Worm (Caenorhabditis elegans) whole organism, mixed stage, embryonic: ENCODE results near the gene T19H12.3.

Experiments used
- cnd-1 ChIP-seq: fragments of 200-800 bp; sonication (Bioruptor generic); optimal IDR thresholded peaks from 2 replicates; lab custom pipeline; 2018; ENCODE audit warnings: mild to moderate bottlenecking, missing genetic modification characterization, missing compliant biosample characterization
- lin-32 ChIP-seq: fragments of 200-800 bp; sonication (Bioruptor generic); optimal IDR thresholded peaks from 2 replicates; lab custom pipeline; 2018; ENCODE audit warnings: mild to moderate bottlenecking, missing genetic modification characterization, missing compliant biosample characterization
- nhr-12 ChIP-seq: fragments of 150-350 bp; optimal IDR thresholded peaks from 2 replicates; lab custom pipeline; 2014; ENCODE audit warnings: missing biosample characterization, missing genetic modification characterization
- nhr-76 ChIP-seq: sonication (generic microtip); optimal IDR thresholded peaks from 2 replicates; lab custom pipeline; 2017; ENCODE audit warnings: missing biosample characterization, missing genetic modification characterization
- ztf-11 ChIP-seq: fragments of 150-350 bp; optimal IDR thresholded peaks from 2 replicates; lab custom pipeline; 2014; ENCODE audit warnings: missing biosample characterization, missing genetic modification characterization

T19H12.3 gene

ce11 chrV:4934406-4934805, 48.9 kb downstream of the T19H12.3 start, which contains the start of gene catp-2:
TSS of gene catp-2 (plus strand) at chrV:4934706.
- TF ChIP-seq lin-32 (GFP tag; lab: Kevin White, UChicago): no peak
- no peak for TF ChIP-seq nhr-76
- TF ChIP-seq cnd-1 (tag; lab: Kevin White, UChicago): no peak
- TF ChIP-seq nhr-12 (tag; lab: Kevin White, UChicago): no peak

ce11 chrV:4935096-4935495, 49.6 kb downstream of the T19H12.3 start:
- TF ChIP-seq ztf-11 (tag; lab: Kevin White, UChicago): no peak
